Worm (Caenorhabditis elegans): Measurements from ENCODE around the gene H43E16.1.

ce11 chrII:6718221-6718620 lies 44.2 kb downstream of the H43E16.1 start, which contains the start of gene tsp-10:
- no peak for TF ChIP-seq skn-1 (tag; optimal IDR thresholded peaks at IDR 0.05)
- TF ChIP-seq fkh-10 (GFP tag; optimal IDR thresholded peaks at IDR 0.05): no peak

All from whole organism, L3 larva.